Fruit fly (Drosophila melanogaster): ENCODE measurements around the gene CG6980.
A peak's percentile ranks its signal among the peaks of the same experiment; 100 is the strongest.

CG6980 gene

dm6 chr3R:24771273-24772231 is 35.9 kb upstream of the CG6980 start, which contains the start of gene CG42331 (continued):
- TF ChIP-seq CG1603 (tag; optimal IDR thresholded peaks at IDR 0.05) = peak; percentile 45
- peak; percentile 10 for TF ChIP-seq Side (GFP tag; optimal IDR thresholded peaks at IDR 0.05)
- peak; percentile 23 for TF ChIP-seq CG5245 (GFP tag; optimal IDR thresholded peaks at IDR 0.05)
- TF ChIP-seq sens-2 (GFP tag; IDR thresholded peaks at IDR 0.05) = no peak
- TF ChIP-seq CG9876 (GFP tag; optimal IDR thresholded peaks at IDR 0.05) = no peak
- peak; percentile 23 for TF ChIP-seq trem (tag; optimal IDR thresholded peaks at IDR 0.05)
- peak; percentile 89 for TF ChIP-seq chinmo (GFP tag; IDR thresholded peaks at IDR 0.05; ENCODE audit: partially characterized antibody)
- TF ChIP-seq chn (GFP tag; optimal IDR thresholded peaks at IDR 0.05) = no peak
- TF ChIP-seq Kr (GFP tag; optimal IDR thresholded peaks at IDR 0.05) = no peak
- TF ChIP-seq knrl (GFP tag; IDR thresholded peaks at IDR 0.05; ENCODE audit: partially characterized antibody) = no peak
- peak; percentile 60 for TF ChIP-seq Dek (tag; optimal IDR thresholded peaks at IDR 0.05)
- TF ChIP-seq CG2712 (tag; optimal IDR thresholded peaks at IDR 0.05) = peak; percentile 67
- peak; percentile 25; the same call in 1 of the 2 replicates for TF ChIP-seq onecut (GFP tag; IDR thresholded peaks at IDR 0.05)
- TF ChIP-seq Usf (GFP tag; optimal IDR thresholded peaks at IDR 0.05) = no peak
- no peak for TF ChIP-seq Mrtf (GFP tag; IDR thresholded peaks at IDR 0.05)
- no peak for TF ChIP-seq CG18476 (GFP tag; optimal IDR thresholded peaks at IDR 0.05)
- peak; percentile 51 for TF ChIP-seq Ssrp (tag; optimal IDR thresholded peaks at IDR 0.05)
- TF ChIP-seq cwo (GFP tag; optimal IDR thresholded peaks at IDR 0.05) = peak; percentile 60
- TF ChIP-seq tap (tag; optimal IDR thresholded peaks at IDR 0.05) = peak; percentile 42
- no peak for TF ChIP-seq Dip2 (GFP tag; IDR thresholded peaks at IDR 0.05)
- TF ChIP-seq pnt (GFP tag; optimal IDR thresholded peaks at IDR 0.05) = peak; percentile 40
- peak; percentile 50 for TF ChIP-seq CG12104 (GFP tag; optimal IDR thresholded peaks at IDR 0.05)
- TF ChIP-seq NK7.1 (GFP tag; optimal IDR thresholded peaks at IDR 0.05) = peak; percentile 24
- peak; percentile 9 for TF ChIP-seq disco-r (GFP tag; optimal IDR thresholded peaks at IDR 0.05)
- TF ChIP-seq gcm2 (GFP tag; optimal IDR thresholded peaks at IDR 0.05) = no peak
- TF ChIP-seq cato (GFP tag; optimal IDR thresholded peaks at IDR 0.05; ENCODE audit: borderline replicate concordance) = peak; percentile 26
- peak; percentile 37 for TF ChIP-seq scrt (GFP tag; optimal IDR thresholded peaks at IDR 0.05)
- TF ChIP-seq Med (GFP tag) = peak; percentile 85
- TF ChIP-seq al (GFP tag; IDR thresholded peaks at IDR 0.05) = peak; percentile 48; the same call in 1 of the 2 replicates
- TF ChIP-seq oc (tag; optimal IDR thresholded peaks at IDR 0.05) = peak; percentile 13
- peak; percentile 55; the same call in 2 of the 3 replicates for TF ChIP-seq Aef1 (GFP tag; IDR thresholded peaks at IDR 0.05)
- TF ChIP-seq lbe (GFP tag; optimal IDR thresholded peaks at IDR 0.05) = no peak
- TF ChIP-seq CG4854 (GFP tag; optimal IDR thresholded peaks at IDR 0.05) = no peak
- peak; percentile 65 for TF ChIP-seq Ptx1 (GFP tag; IDR thresholded peaks at IDR 0.05)
- TF ChIP-seq Drgx (GFP tag; IDR thresholded peaks at IDR 0.05) = no peak
- TF ChIP-seq Sin3A (optimal IDR thresholded peaks at IDR 0.05) = no peak
- no peak for TF ChIP-seq CG4404 (GFP tag; IDR thresholded peaks at IDR 0.05)
- TF ChIP-seq CG2202 (tag; optimal IDR thresholded peaks at IDR 0.05) = no peak
- TF ChIP-seq amos (GFP tag; IDR thresholded peaks at IDR 0.05; ENCODE audit: partially characterized antibody) = no peak
- no peak for TF ChIP-seq ash1 (GFP tag; optimal IDR thresholded peaks at IDR 0.05)
- no peak for TF ChIP-seq p53 (GFP tag; optimal IDR thresholded peaks at IDR 0.05)
- 0 out of 2 replicates have a peak, but pooled peaks have one; percentile 14 for TF ChIP-seq CG4360 (GFP tag; IDR thresholded peaks at IDR 0.05)
- no peak for TF ChIP-seq HLH4C (GFP tag; IDR thresholded peaks at IDR 0.05; ENCODE audit: partially characterized antibody)
- no peak for TF ChIP-seq Oaz (GFP tag; IDR thresholded peaks at IDR 0.05)
- no peak for TF ChIP-seq Awh (GFP tag; IDR thresholded peaks at IDR 0.05)
- TF ChIP-seq cas (GFP tag; IDR thresholded peaks at IDR 0.05) = no peak
- no peak for TF ChIP-seq CG16779 (GFP tag; IDR thresholded peaks at IDR 0.05)
- no peak for TF ChIP-seq CG11247 (GFP tag; IDR thresholded peaks at IDR 0.05)
- TF ChIP-seq Blimp-1 (GFP tag; optimal IDR thresholded peaks at IDR 0.05) = no peak

Measured in whole organism, embryonic.